Worm (Caenorhabditis elegans) whole organism, L4/young adult: Measurements from ENCODE around the gene scl-3.
A peak's percentile ranks its signal among the peaks of the same experiment; 100 is the strongest.

Experiments used
- W03F9.2 ChIP-seq: fragments of 150-350 bp; optimal IDR thresholded peaks from 2 replicates; lab custom pipeline; 2014; ENCODE audit warnings: missing biosample characterization, missing genetic modification characterization
- dao-5 ChIP-seq: sonication (generic microtip); optimal IDR thresholded peaks from 2 replicates; lab custom pipeline; 2016; ENCODE audit warnings: missing genotype, missing genetic modification characterization, moderate library complexity, missing compliant biosample characterization
- him-1 ChIP-seq: sonication (generic microtip); optimal IDR thresholded peaks from 2 replicates; lab custom pipeline; 2016; ENCODE audit warnings: missing genotype, missing genetic modification reagents, missing genetic modification characterization, missing compliant biosample characterization

scl-3 gene

DNA sequence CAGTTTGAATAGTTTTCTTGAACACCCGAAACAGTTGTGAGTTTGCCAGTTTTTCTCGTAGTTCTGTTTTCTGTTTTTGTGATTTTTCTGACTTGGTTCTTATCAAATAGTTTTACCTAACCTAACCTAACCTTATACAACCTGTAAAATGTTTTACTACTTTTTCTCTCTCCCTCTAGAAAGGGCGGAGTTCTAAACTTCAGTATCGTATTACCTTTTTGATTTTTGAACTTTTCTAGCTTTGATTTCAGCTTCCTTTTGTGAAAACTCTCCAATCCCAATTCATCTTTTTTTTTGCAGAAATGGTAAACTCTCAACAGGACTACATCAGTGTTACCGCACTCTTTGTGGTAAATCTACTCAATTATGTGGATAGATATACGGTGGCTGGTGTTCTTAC lies 27.3 kb downstream of the scl-3 start, which contains the start of gene spin-2:
Gene spin-2 (plus strand): TSS at position 301 of the 400 bp plus-strand sequence.
- TF ChIP-seq him-1 (tag; lab: Kevin White, UChicago) (no peak), W03F9.2 (tag; lab: Kevin White, UChicago) (no peak), dao-5 (tag; lab: Kevin White, UChicago) (no peak)

DNA sequence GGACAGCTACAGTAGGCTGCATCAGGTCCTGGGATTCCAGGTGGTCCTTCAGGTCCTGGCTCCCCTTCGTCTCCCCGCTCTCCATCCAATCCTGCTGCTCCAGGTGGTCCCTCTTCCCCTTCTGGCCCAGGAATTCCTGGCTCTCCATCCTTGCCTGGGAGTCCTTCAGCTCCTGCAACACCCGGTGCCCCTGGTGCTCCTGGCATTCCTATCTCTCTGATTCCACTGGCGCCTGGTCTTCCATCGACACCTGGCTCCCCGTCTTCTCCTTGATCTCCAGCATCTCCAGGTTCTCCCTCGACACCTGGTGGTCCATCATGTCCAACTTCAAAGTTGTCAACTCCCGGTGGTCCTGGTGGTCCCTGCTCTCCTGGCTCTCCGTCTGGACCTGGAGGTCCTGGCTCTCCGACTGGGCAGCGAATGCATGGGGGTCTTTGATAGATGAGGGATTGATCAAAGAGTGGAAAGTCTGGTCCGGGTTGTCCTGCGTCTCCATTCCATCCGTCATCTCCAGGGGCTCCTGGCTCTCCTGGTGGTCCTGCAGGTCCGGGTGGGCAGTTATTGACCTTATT lies 30.4 kb downstream of the scl-3 start:
- TF ChIP-seq dao-5 (tag; lab: Kevin White, UChicago) (no peak), W03F9.2 (tag; lab: Kevin White, UChicago) (no peak), him-1 (tag; lab: Kevin White, UChicago) (no peak)

- TF ChIP-seq him-1 (tag; lab: Kevin White, UChicago) (no peak), dao-5 (tag; lab: Kevin White, UChicago) (no peak), W03F9.2 (tag; lab: Kevin White, UChicago) (no peak)
These were observed 31.6 kb downstream of the scl-3 start, which contains the start of gene col-132 for ce11 chrIV:13090967-13091366. Gene col-132, minus strand, starts transcription at chrIV:13091067.

DNA sequence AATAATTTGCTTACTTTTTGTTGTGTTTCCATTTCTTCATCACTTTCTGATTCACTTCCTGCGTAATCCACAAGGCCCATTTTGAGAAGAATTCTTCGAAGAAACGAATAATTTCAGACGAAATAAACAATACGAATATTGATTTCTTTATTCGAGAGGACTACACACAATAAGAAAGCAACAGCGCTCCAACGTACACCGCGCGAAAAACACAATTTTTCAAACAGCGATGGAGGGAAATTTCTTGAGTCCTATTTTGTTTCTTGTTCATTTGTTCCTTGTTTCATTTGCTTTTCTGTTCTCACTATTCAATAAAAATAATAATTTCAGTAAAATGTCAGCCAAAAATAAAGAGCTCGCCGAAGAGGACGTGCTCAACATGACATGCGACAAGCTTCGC lies 34.3 kb downstream of the scl-3 start, which contains the start of the genes prcc-1 and C39E9.12:
Gene prcc-1 (minus strand): TSS at position 119 of the 400 bp plus-strand sequence.
Gene C39E9.12 (plus strand): TSS at position 331 of the 400 bp plus-strand sequence.
- TF ChIP-seq dao-5 (tag; lab: Kevin White, UChicago) (no peak), him-1 (tag; lab: Kevin White, UChicago) (no peak), W03F9.2 (tag; lab: Kevin White, UChicago) (no peak)

DNA sequence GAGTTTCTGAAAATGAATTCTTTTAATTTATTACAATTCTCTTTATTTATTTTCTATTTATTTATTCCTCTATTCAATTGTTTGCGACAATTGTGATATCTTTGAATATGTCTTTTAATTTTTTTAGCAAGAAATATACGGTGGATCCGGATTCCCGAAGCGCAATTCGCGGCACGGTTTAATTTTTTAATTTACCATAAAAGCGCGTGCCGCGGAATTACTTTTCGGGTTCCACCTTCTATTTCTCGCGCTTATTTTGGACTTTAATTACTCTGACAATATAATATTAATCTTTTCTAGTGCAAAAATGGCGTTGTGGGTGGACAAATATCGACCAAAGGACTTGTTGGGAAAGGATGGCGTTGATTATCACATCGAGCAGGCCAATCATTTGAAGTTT lies 36.1 kb downstream of the scl-3 start, which contains the start of gene rfc-3:
Gene rfc-3 (plus strand): TSS at position 301 of the 400 bp plus-strand sequence.
- no peak for TF ChIP-seq him-1 (tag; lab: Kevin White, UChicago)
- no peak for TF ChIP-seq W03F9.2 (tag; lab: Kevin White, UChicago)
- no peak for TF ChIP-seq dao-5 (tag; lab: Kevin White, UChicago)

ce11 chrIV:13096778-13097177 lies 37.4 kb downstream of the scl-3 start:
- TF ChIP-seq dao-5 (tag; lab: Kevin White, UChicago) (no peak), him-1 (tag; lab: Kevin White, UChicago) (no peak), W03F9.2 (tag; lab: Kevin White, UChicago) (no peak)

- TF ChIP-seq W03F9.2 (tag; lab: Kevin White, UChicago) (peak; percentile 86), him-1 (tag; lab: Kevin White, UChicago) (no peak)
These were observed 39.3 kb downstream of the scl-3 start, which contains the start of the genes dli-1, tin-9.2 and exos-4.1 for ce11 chrIV:13098652-13099051. Gene dli-1, minus strand, starts transcription at chrIV:13098792. Gene tin-9.2, plus strand, starts transcription at chrIV:13098995. Gene exos-4.1, plus strand, starts transcription at chrIV:13098999.

DNA sequence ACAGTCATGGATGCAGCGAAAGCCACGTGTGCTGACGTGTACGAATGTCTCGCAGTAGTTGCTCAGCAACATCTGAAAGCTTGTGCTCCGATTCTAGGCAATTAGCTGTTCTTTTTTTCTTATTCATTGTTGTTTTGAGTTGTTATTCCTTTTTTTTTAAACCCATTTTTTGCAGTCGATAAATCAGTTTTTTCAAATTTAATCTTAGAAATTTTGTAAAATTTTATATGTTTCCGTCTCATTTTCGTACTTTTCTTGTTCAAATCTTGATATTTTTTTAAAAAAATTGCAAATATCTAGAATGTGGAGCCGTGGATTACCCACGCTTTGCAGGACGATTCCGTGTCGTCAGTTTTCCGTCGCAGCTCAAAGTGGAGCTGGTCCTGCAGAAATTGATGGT lies 41.0 kb downstream of the scl-3 start, which contains the start of gene fask-1:
Gene fask-1 (plus strand): TSS at position 301 of the 400 bp plus-strand sequence.
- TF ChIP-seq him-1 (tag; lab: Kevin White, UChicago) = no peak
- TF ChIP-seq dao-5 (tag; lab: Kevin White, UChicago) = no peak
- TF ChIP-seq W03F9.2 (tag; lab: Kevin White, UChicago) = no peak

DNA sequence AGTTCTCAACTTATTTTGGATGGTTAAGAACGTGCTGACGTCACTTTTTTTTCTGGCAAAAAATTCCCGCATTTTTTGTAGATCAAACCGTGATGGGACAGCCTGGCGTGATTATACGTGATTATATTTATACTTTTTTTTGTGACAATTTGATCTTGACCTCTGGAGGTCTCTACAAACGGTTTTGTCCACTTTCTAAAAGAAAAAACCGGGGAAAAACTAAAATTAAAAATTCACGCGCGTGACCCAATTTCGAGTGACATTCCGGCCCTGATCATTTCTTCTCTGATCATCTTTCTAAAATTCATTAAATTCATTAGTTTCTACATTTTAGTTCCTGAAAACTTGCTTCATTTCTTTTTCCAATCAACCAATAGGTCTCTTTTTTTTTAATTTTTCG lies 45.5 kb downstream of the scl-3 start, which contains the start of gene rde-11:
Gene rde-11 (plus strand): TSS at position 301 of the 400 bp plus-strand sequence.
- no peak for TF ChIP-seq him-1 (tag; lab: Kevin White, UChicago)
- no peak for TF ChIP-seq W03F9.2 (tag; lab: Kevin White, UChicago)
- no peak for TF ChIP-seq dao-5 (tag; lab: Kevin White, UChicago)

- no peak for TF ChIP-seq him-1 (tag; lab: Kevin White, UChicago)
- TF ChIP-seq W03F9.2 (tag; lab: Kevin White, UChicago) = no peak
- TF ChIP-seq dao-5 (tag; lab: Kevin White, UChicago) = no peak
These were observed 48.0 kb downstream of the scl-3 start, which contains the start of gene B0564.2 for ce11 chrIV:13107359-13107758. Gene B0564.2, plus strand, starts transcription at chrIV:13107659.

- TF ChIP-seq him-1 (tag; lab: Kevin White, UChicago) = no peak
- no peak for TF ChIP-seq W03F9.2 (tag; lab: Kevin White, UChicago)
- no peak for TF ChIP-seq dao-5 (tag; lab: Kevin White, UChicago)
These were observed 49.0 kb downstream of the scl-3 start for ce11 chrIV:13108430-13108829.

ce11 chrIV:13109751-13110150 lies 50.4 kb downstream of the scl-3 start, which contains the start of gene best-1:
Gene best-1, minus strand, starts transcription at chrIV:13109779.
- no peak for TF ChIP-seq dao-5 (tag; lab: Kevin White, UChicago)
